Worm (Caenorhabditis elegans): ENCODE data around the gene mes-1.

Gene mes-1

DNA sequence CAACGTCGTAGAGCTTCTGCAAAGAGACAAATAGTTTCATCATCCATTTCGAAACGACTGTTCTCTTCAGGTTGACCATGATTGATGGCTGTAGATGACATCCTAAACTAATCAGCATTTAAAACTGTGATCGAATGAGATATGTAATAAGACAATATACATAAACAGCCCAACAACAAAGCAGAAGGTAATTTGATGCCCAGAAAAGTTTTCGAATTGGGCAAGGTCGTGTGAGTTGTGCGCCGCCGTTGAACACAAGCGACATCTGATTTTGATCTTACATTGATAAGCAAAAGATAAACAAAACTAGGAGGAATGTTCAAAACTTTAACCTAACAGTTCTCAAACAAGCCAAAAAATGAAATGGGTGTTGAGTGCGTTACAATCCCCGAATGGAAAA lies 28.3 kb downstream of the mes-1 start, which contains the start of gene Y62H9A.7:
Gene Y62H9A.7, minus strand, starts transcription at position 101 of the 400 bp plus-strand sequence.
- TF ChIP-seq rbr-2 (tag; optimal IDR thresholded peaks at IDR 0.05): no peak
- no peak for TF ChIP-seq nhr-6 (tag; optimal IDR thresholded peaks at IDR 0.05)
- no peak for TF ChIP-seq nhr-28 (tag; optimal IDR thresholded peaks at IDR 0.05)
- no peak for TF ChIP-seq aha-1 (tag)
- TF ChIP-seq aly-2 (tag; optimal IDR thresholded peaks at IDR 0.05): no peak
- no peak for TF ChIP-seq dpl-1 (GFP tag; optimal IDR thresholded peaks at IDR 0.05)
- no peak for TF ChIP-seq spr-1 (tag; optimal IDR thresholded peaks at IDR 0.05)
- TF ChIP-seq mes-2 (tag; optimal IDR thresholded peaks at IDR 0.05; ENCODE audit: poor library complexity, severe bottlenecking): no peak
- no peak for TF ChIP-seq ceh-28 (tag; optimal IDR thresholded peaks at IDR 0.05)
- TF ChIP-seq hmg-1.1 (GFP tag; IDR thresholded peaks at IDR 0.05): no peak
- no peak for TF ChIP-seq T20F7.1 (GFP tag; optimal IDR thresholded peaks at IDR 0.05)
- TF ChIP-seq fkh-10 (GFP tag; optimal IDR thresholded peaks at IDR 0.05): no peak
- no peak for TF ChIP-seq php-3 (GFP tag; IDR thresholded peaks at IDR 0.05)
- no peak for TF ChIP-seq daf-12 (tag; optimal IDR thresholded peaks at IDR 0.05)
- no peak for TF ChIP-seq hlh-30 (tag; optimal IDR thresholded peaks at IDR 0.05; ENCODE audit: insufficient read depth)
- no peak for TF ChIP-seq Y48G9A.11 (GFP tag; IDR thresholded peaks at IDR 0.05)

DNA sequence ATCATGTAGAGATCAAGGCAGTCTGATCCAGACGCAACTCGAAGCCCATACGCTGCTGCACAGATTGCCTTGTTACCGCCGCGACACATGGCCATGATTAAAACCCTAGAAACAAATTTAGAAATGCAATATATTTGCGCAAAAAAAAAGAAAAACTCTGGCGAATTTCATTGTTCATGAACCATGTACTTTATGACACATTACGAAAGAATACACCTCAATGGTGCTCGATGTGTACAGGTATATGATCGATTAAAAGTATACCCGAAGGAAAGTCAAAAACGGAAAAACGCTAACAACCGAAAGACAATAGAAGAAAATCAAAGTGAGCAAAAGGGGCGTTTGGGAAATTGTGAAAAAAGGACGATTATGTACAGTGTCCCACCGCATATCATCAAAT lies 35.0 kb downstream of the mes-1 start, which contains the start of gene Y62H9A.8:
Gene Y62H9A.8, minus strand, starts transcription at position 101 of the 400 bp plus-strand sequence.
- TF ChIP-seq mep-1 (tag; optimal IDR thresholded peaks at IDR 0.05) (no peak), spr-1 (tag; optimal IDR thresholded peaks at IDR 0.05) (no peak), saeg-2 (GFP tag; IDR thresholded peaks at IDR 0.05) (no peak), nhr-102 (tag; optimal IDR thresholded peaks at IDR 0.05) (no peak), ceh-44 (GFP tag; IDR thresholded peaks at IDR 0.05) (no peak), nhr-42 (GFP tag; IDR thresholded peaks at IDR 0.05) (no peak), lim-7 (GFP tag; IDR thresholded peaks at IDR 0.05) (no peak), zag-1 (tag; optimal IDR thresholded peaks at IDR 0.05) (no peak), zfp-2 (tag; optimal IDR thresholded peaks at IDR 0.05) (no peak), F49E8.2 (tag; optimal IDR thresholded peaks at IDR 0.05; ENCODE audit: borderline replicate concordance) (no peak), ceh-62 (tag; optimal IDR thresholded peaks at IDR 0.05) (no peak), set-16 (GFP tag; IDR thresholded peaks at IDR 0.05) (no peak), fos-1 (tag; optimal IDR thresholded peaks at IDR 0.05) (no peak), F10B5.3 (tag; optimal IDR thresholded peaks at IDR 0.05) (no peak), nhr-76 (tag; optimal IDR thresholded peaks at IDR 0.05) (no peak)

ce11 chrX:11896708-11897107 lies 39.4 kb downstream of the mes-1 start:
- TF ChIP-seq ztf-11 (tag; optimal IDR thresholded peaks at IDR 0.05) (no peak), aha-1 (tag) (peak; percentile 93)

DNA sequence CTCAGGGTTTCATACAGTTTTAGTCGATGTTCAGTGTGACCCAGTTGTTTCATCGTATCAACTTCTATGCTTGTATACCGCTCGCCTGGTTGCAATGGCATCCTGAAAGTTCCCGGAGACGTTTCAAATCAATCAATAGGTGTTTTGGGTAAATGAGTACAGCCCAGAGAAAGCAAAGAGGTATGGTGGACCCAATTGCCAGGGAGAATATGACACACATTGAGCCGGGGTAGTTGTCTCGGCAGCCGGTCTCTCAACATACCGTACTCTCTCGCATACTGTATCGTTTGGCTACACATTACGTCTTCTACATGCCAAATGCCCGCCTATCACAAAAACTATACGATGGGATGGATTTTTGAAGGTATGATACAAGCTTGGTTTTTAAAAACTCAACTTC lies 40.8 kb downstream of the mes-1 start, which contains the start of gene Y62H9A.9:
Gene Y62H9A.9, minus strand, starts transcription at position 101 of the 400 bp plus-strand sequence.
- TF ChIP-seq ceh-28 (tag; optimal IDR thresholded peaks at IDR 0.05) (no peak), daf-8 (GFP tag; IDR thresholded peaks at IDR 0.05) (no peak), mdl-1 (tag; optimal IDR thresholded peaks at IDR 0.05) (no peak), nhr-237 (tag; optimal IDR thresholded peaks at IDR 0.05) (no peak), nhr-25 (tag; optimal IDR thresholded peaks at IDR 0.05; ENCODE audit: borderline replicate concordance, insufficient read depth) (no peak), lsy-2 (tag; optimal IDR thresholded peaks at IDR 0.05) (no peak), skn-1 (tag; optimal IDR thresholded peaks at IDR 0.05) (no peak), hlh-30 (tag; optimal IDR thresholded peaks at IDR 0.05; ENCODE audit: insufficient read depth) (no peak), ceh-20 (GFP tag; IDR thresholded peaks at IDR 0.05) (no peak), tag-97 (GFP tag; IDR thresholded peaks at IDR 0.05) (no peak), gei-8 (GFP tag; optimal IDR thresholded peaks at IDR 0.05) (no peak)
